Worm (Caenorhabditis elegans) whole organism, midembryonic: ENCODE results near the gene hlb-1.

ENCODE experiments used
- T22C8.4 ChIP-seq: fragments of 200-800 bp; sonication (Bioruptor generic); IDR thresholded peaks from 2 replicates; pipeline ENCODE4 v1.3.6; 2022; ENCODE audit warnings: missing genetic modification characterization, missing compliant biosample characterization
- cog-1 ChIP-seq: sonication (generic microtip); optimal IDR thresholded peaks from 2 replicates; lab custom pipeline; 2016; ENCODE audit warnings: missing genetic modification characterization, missing compliant biosample characterization
- flt-1 ChIP-seq: fragments of 200-800 bp; sonication (Bioruptor generic); IDR thresholded peaks from 2 replicates; pipeline ENCODE4 v1.3.6; 2022; ENCODE audit warnings: missing genetic modification characterization, missing compliant biosample characterization
- klf-2 ChIP-seq: fragments of 200-800 bp; sonication (Bioruptor generic); conservative IDR thresholded peaks from 2 replicates; pipeline ENCODE4 v1.3.6; 2022; ENCODE audit warnings: missing genetic modification reagents, missing genetic modification characterization, missing compliant biosample characterization
- med-1 ChIP-seq: sonication (generic microtip); optimal IDR thresholded peaks from 2 replicates; lab custom pipeline; 2017; ENCODE audit warnings: missing genetic modification characterization, mild to moderate bottlenecking, missing compliant biosample characterization, antibody characterized with exemption, missing genetic modification reagents; ENCODE audit not compliant: insufficient read depth
- ref-1 ChIP-seq: fragments of 200-800 bp; sonication (Bioruptor generic); conservative IDR thresholded peaks from 2 replicates; pipeline ENCODE4 v1.3.6; 2022; ENCODE audit warnings: missing genetic modification reagents, missing genetic modification characterization, missing compliant biosample characterization
- tab-1 ChIP-seq: fragments of 200-800 bp; sonication (Bioruptor generic); IDR thresholded peaks from 2 replicates; pipeline ENCODE4 v1.3.6; 2022; ENCODE audit warnings: missing genetic modification characterization, missing compliant biosample characterization
- ztf-23 ChIP-seq: fragments of 200-800 bp; sonication (Bioruptor generic); IDR thresholded peaks from 2 replicates; pipeline ENCODE4 v1.3.6; 2022; ENCODE audit warnings: missing genetic modification reagents, missing genetic modification characterization, missing compliant biosample characterization
- ztf-29 ChIP-seq: fragments of 200-800 bp; sonication (Bioruptor generic); IDR thresholded peaks from 2 replicates; pipeline ENCODE4 v1.3.6; 2022; ENCODE audit warnings: missing genetic modification reagents, missing genetic modification characterization, missing compliant biosample characterization

DNA sequence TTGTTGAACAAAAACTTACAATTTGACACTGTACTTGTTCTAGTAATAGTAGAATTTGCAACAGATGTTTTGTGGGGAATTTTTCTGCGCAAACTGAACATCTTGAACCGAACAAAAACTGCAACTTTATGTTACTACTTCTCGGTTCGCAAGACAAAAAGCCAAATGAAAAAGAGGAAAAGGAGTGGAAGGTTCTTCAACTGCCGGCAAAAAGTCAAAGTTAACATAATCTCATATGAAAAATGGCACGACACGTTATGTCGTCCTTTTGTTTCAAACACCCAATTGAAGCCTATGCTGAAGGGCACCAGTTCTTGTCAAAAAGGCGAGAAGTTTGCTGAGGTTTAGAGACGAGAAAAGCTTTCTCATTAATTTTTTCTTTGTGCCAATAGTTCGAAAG, 59.1 kb downstream of the hlb-1 start, which contains the start of gene twk-23:
- TF ChIP-seq T22C8.4 (GFP tag; lab: Robert Waterston, UW): no peak
- TF ChIP-seq ref-1 (GFP tag; lab: Robert Waterston, UW): no peak
- no peak for TF ChIP-seq klf-2 (GFP tag; lab: Robert Waterston, UW)
- TF ChIP-seq ztf-29 (GFP tag; lab: Robert Waterston, UW): no peak
- no peak for TF ChIP-seq cog-1
- TF ChIP-seq ztf-23 (GFP tag; lab: Robert Waterston, UW): no peak
- TF ChIP-seq flt-1: no peak
- TF ChIP-seq tab-1: no peak
- no peak for TF ChIP-seq med-1 (GFP tag; lab: Kevin White, UChicago)
